Worm (Caenorhabditis elegans) whole organism, L4/young adult: Measurements from ENCODE around the gene ttyh-1.

Source experiments
- W03F9.2 ChIP-seq: fragments of 150-350 bp; optimal IDR thresholded peaks from 2 replicates; lab custom pipeline; 2014; ENCODE audit warnings: missing biosample characterization, missing genetic modification characterization
- dao-5 ChIP-seq: sonication (generic microtip); optimal IDR thresholded peaks from 2 replicates; lab custom pipeline; 2016; ENCODE audit warnings: missing genotype, missing genetic modification characterization, moderate library complexity, missing compliant biosample characterization
- him-1 ChIP-seq: sonication (generic microtip); optimal IDR thresholded peaks from 2 replicates; lab custom pipeline; 2016; ENCODE audit warnings: missing genotype, missing genetic modification reagents, missing genetic modification characterization, missing compliant biosample characterization

- TF ChIP-seq dao-5 (tag; lab: Kevin White, UChicago) (no peak), W03F9.2 (no peak), him-1 (tag; lab: Kevin White, UChicago) (no peak)
Measured at ce11 chrX:11346155-11346554, 22.4 kb upstream of the ttyh-1 start, which contains the start of gene oct-2.
